Worm (Caenorhabditis elegans) whole organism, late embryonic: ENCODE results near the gene fkh-7.

Experiments used
- ceh-48 ChIP-seq: sonication (generic microtip); optimal IDR thresholded peaks from 2 replicates; lab custom pipeline; 2016; ENCODE audit warnings: missing genetic modification characterization, inconsistent platforms, missing compliant biosample characterization
- fkh-10 ChIP-seq: fragments of 150-350 bp; optimal IDR thresholded peaks from 2 replicates; lab custom pipeline; 2014; ENCODE audit warnings: missing biosample characterization, missing genetic modification reagents, missing genetic modification characterization
- pros-1 ChIP-seq: fragments of 150-350 bp; optimal IDR thresholded peaks from 2 replicates; lab custom pipeline; 2014; ENCODE audit warnings: missing biosample characterization, missing genetic modification reagents, missing genetic modification characterization

DNA sequence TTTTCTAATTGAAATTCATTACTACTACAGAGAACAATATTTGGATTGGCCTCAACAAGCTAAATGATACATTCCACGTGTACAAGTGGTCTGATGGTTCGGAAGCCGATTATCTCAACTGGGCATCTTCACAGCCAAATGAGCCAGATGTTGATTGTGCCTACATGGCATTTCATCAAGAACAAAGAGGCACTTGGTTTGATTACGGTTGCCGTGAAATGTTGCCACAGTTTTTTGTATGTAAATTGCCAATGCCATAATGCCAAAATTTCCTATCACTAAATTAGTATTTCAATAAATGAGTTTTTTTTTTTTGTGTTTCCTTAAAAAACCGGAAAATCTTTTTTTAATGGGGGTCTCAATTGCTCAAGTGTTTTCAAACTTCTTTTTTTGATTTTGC, 70.2 kb downstream of the fkh-7 start:
- TF ChIP-seq fkh-10 (GFP tag; lab: Kevin White, UChicago) = no peak
- no peak for TF ChIP-seq pros-1 (tag; lab: Kevin White, UChicago)
- TF ChIP-seq ceh-48 (tag; lab: Kevin White, UChicago) = no peak
